Worm (Caenorhabditis elegans) whole organism, L3 larva: ENCODE results near the gene F46F2.3.

ENCODE experiments used
- ama-1 ChIP-seq: fragments of 150-350 bp; optimal IDR thresholded peaks from 2 replicates; lab custom pipeline; 2018
- ceh-82 ChIP-seq: fragments of 150-350 bp; optimal IDR thresholded peaks from 2 replicates; lab custom pipeline; 2014; ENCODE audit warnings: missing biosample characterization, missing genetic modification characterization
- egl-5 ChIP-seq: fragments of 150-350 bp; optimal IDR thresholded peaks from 2 replicates; lab custom pipeline; 2017; ENCODE audit warnings: missing biosample characterization, missing genetic modification reagents, missing genetic modification characterization, inconsistent platforms
- elt-2 ChIP-seq: sonication (generic microtip); optimal IDR thresholded peaks from 2 replicates; lab custom pipeline; 2016; ENCODE audit warnings: missing genetic modification reagents, mild to moderate bottlenecking, missing genetic modification characterization, missing compliant biosample characterization
- elt-3 ChIP-seq, 3 experiments: fragments of 150-350 bp in 1 of 3; sonication (generic microtip) in 2 of 3; optimal IDR thresholded peaks; 2 replicates in 2 of 3; 4 replicates in 1 of 3; lab custom pipeline; 2014 to 2017; ENCODE audit warnings: missing biosample characterization in 3 of 3, missing genetic modification characterization in 3 of 3
- fos-1 ChIP-seq: fragments of 150-350 bp; optimal IDR thresholded peaks from 2 replicates; lab custom pipeline; 2014; ENCODE audit warnings: missing biosample characterization, missing genetic modification characterization
- lin-39 ChIP-seq: fragments of 150-350 bp; optimal IDR thresholded peaks from 2 replicates; lab custom pipeline; 2018; ENCODE audit warnings: missing biosample characterization, missing genetic modification reagents, missing genetic modification characterization
- nhr-25 ChIP-seq: sonication (generic microtip); optimal IDR thresholded peaks from 2 replicates; lab custom pipeline; 2017; ENCODE audit warnings: missing biosample characterization, missing genetic modification characterization
- nhr-28 ChIP-seq: fragments of 150-350 bp; optimal IDR thresholded peaks from 2 replicates; lab custom pipeline; 2014; ENCODE audit warnings: missing biosample characterization, missing genetic modification characterization
- nhr-77 ChIP-seq: fragments of 150-350 bp; optimal IDR thresholded peaks from 2 replicates; lab custom pipeline; 2014; ENCODE audit warnings: missing biosample characterization, missing genetic modification characterization
- snpc-4 ChIP-seq: fragments of 150-350 bp; optimal IDR thresholded peaks from 2 replicates; lab custom pipeline; 2014; ENCODE audit warnings: missing biosample characterization, missing genetic modification characterization
- unc-39 ChIP-seq: sonication (generic microtip); optimal IDR thresholded peaks from 4 replicates; lab custom pipeline; 2017; ENCODE audit warnings: missing biosample characterization, missing genetic modification characterization
- unc-62 ChIP-seq: fragments of 150-350 bp; sonication (generic microtip); optimal IDR thresholded peaks from 4 replicates; lab custom pipeline; 2014; ENCODE audit warnings: missing biosample characterization, missing genetic modification reagents, missing genetic modification characterization
- ztf-11 ChIP-seq: fragments of 150-350 bp; optimal IDR thresholded peaks from 2 replicates; lab custom pipeline; 2014; ENCODE audit warnings: missing biosample characterization, missing genetic modification characterization

- TF ChIP-seq ama-1 (no peak), nhr-25 (tag; lab: Kevin White, UChicago) (peak; percentile 4), egl-5 (tag; lab: Kevin White, UChicago) (no peak), snpc-4 (tag; lab: Kevin White, UChicago) (no peak), nhr-77 (no peak), nhr-28 (tag; lab: Kevin White, UChicago) (no peak), unc-62 (GFP tag; lab: Kevin White, UChicago) (no peak), ceh-82 (tag; lab: Kevin White, UChicago) (no peak), fos-1 (tag; lab: Kevin White, UChicago) (no peak), ztf-11 (tag; lab: Kevin White, UChicago) (no peak), elt-3 (tag; optimal IDR thresholded peaks at IDR 0.05; lab: Kevin White, UChicago) (no peak), elt-2 (tag; lab: Kevin White, UChicago) (no peak), unc-39 (tag; lab: Kevin White, UChicago) (no peak), lin-39 (no peak)
These were observed 47.6 kb upstream of the F46F2.3 start for ce11 chrX:15307677-15308076.
